Fruit fly (Drosophila melanogaster): ENCODE data around the gene CG31365.

DNA sequence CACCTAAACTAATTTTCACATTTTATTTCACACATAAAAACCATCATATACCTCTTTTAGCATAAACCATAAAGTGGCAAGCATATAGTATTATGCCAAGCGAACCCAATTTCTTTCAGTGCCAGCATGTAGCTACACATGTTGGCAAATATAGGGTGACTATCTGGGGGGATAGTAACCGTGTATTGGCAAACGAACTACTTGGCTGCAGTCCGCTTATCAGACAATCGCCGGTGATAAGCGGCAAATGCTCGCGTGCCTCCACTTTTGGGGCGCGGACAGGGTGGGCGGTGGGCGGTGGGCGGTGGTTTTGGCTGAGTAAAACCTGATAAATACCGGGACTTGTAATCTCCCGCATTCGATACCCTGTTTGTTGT, 13.4 kb upstream of the CG31365 start:
- TF ChIP-seq Lpt (GFP tag; optimal IDR thresholded peaks at IDR 0.05) (no peak), CG15336 (GFP tag; IDR thresholded peaks at IDR 0.05) (no peak), CG16779 (tag; optimal IDR thresholded peaks at IDR 0.05) (no peak), cyc (GFP tag; optimal IDR thresholded peaks at IDR 0.05) (no peak), CG4318 (GFP tag; optimal IDR thresholded peaks at IDR 0.05) (no peak), CG11294 (GFP tag; IDR thresholded peaks at IDR 0.05) (no peak), lz (GFP tag; optimal IDR thresholded peaks at IDR 0.05) (no peak), Eip78C (GFP tag) (no peak), Hr39 (GFP tag; optimal IDR thresholded peaks at IDR 0.05) (no peak)
